Fruit fly (Drosophila melanogaster) whole organism, embryonic: ENCODE results near the gene mRpS31.

ENCODE experiments used
- Atf-2 ChIP-seq: fragments of 200-800 bp; sonication (Bioruptor generic); optimal IDR thresholded peaks from 2 replicates; lab custom pipeline; 2016; ENCODE audit warnings: missing biosample characterization, missing genetic modification characterization
- CG10267 ChIP-seq: fragments of 200-800 bp; sonication (Bioruptor generic); optimal IDR thresholded peaks from 2 replicates; lab custom pipeline; 2018; ENCODE audit warnings: missing biosample characterization, mild to moderate bottlenecking, missing genetic modification characterization, moderate library complexity
- CG10431 ChIP-seq: fragments of 200-800 bp; sonication (Bioruptor generic); optimal IDR thresholded peaks from 3 replicates; lab custom pipeline; 2018; ENCODE audit warnings: missing biosample characterization, mild to moderate bottlenecking, missing genetic modification characterization
- CG10543 ChIP-seq: fragments of 200-800 bp; sonication (Bioruptor generic); optimal IDR thresholded peaks from 3 replicates; lab custom pipeline; 2017; ENCODE audit warnings: missing biosample characterization, mild to moderate bottlenecking, missing genetic modification characterization, moderate library complexity
- CG11456 ChIP-seq: fragments of 200-800 bp; sonication (Bioruptor generic); IDR thresholded peaks from 3 replicates; pipeline ENCODE4 v1.3.6; 2022; ENCODE audit warnings: missing biosample characterization, missing genetic modification characterization
- CG11560 ChIP-seq: fragments of 200-800 bp; sonication (Bioruptor generic); IDR thresholded peaks from 3 replicates; pipeline ENCODE4 v1.3.6; 2022; ENCODE audit warnings: missing biosample characterization, missing genetic modification characterization
- CG12236 ChIP-seq: fragments of 200-800 bp; sonication (Bioruptor generic); optimal IDR thresholded peaks from 2 replicates; lab custom pipeline; 2016; ENCODE audit warnings: missing biosample characterization, missing genetic modification characterization
- CG12299 ChIP-seq: fragments of 200-800 bp; sonication (Bioruptor generic); optimal IDR thresholded peaks from 2 replicates; lab custom pipeline; 2018; ENCODE audit warnings: missing biosample characterization, mild to moderate bottlenecking, missing genetic modification characterization
- CG12942 ChIP-seq: fragments of 200-800 bp; sonication (Bioruptor generic); optimal IDR thresholded peaks from 3 replicates; lab custom pipeline; 2016; ENCODE audit warnings: missing biosample characterization, missing genetic modification characterization
- CG13424 ChIP-seq: fragments of 200-800 bp; sonication (Bioruptor generic); optimal IDR thresholded peaks from 2 replicates; lab custom pipeline; 2019; ENCODE audit warnings: missing biosample characterization, mild to moderate bottlenecking, missing genetic modification characterization, moderate library complexity
- CG14441 ChIP-seq: fragments of 200-800 bp; sonication (Bioruptor generic); IDR thresholded peaks from 2 replicates; pipeline ENCODE4 v1.3.6; 2022; ENCODE audit warnings: missing biosample characterization, missing genetic modification characterization
- CG15011 ChIP-seq: fragments of 200-800 bp; sonication (Bioruptor generic); optimal IDR thresholded peaks from 3 replicates; lab custom pipeline; 2018; ENCODE audit warnings: missing biosample characterization, mild to moderate bottlenecking, missing genetic modification characterization
- CG1602 ChIP-seq: fragments of 200-800 bp; sonication (Bioruptor generic); optimal IDR thresholded peaks from 3 replicates; lab custom pipeline; 2016; ENCODE audit warnings: missing biosample characterization, missing genetic modification characterization
- CG16863 ChIP-seq: fragments of 200-800 bp; sonication (Bioruptor generic); optimal IDR thresholded peaks from 3 replicates; lab custom pipeline; 2016; ENCODE audit warnings: missing biosample characterization, missing genetic modification characterization
- CG17385 ChIP-seq: fragments of 200-800 bp; sonication (Bioruptor generic); optimal IDR thresholded peaks from 3 replicates; lab custom pipeline; 2018; ENCODE audit warnings: missing biosample characterization, mild to moderate bottlenecking, missing genetic modification characterization
- CG18764 ChIP-seq: fragments of 200-800 bp; sonication (Bioruptor generic); optimal IDR thresholded peaks from 3 replicates; lab custom pipeline; 2016; ENCODE audit warnings: missing biosample characterization, missing genetic modification characterization
- CG30431 ChIP-seq: fragments of 200-800 bp; sonication (Bioruptor generic); optimal IDR thresholded peaks from 2 replicates; lab custom pipeline; 2017; ENCODE audit warnings: missing biosample characterization, missing genetic modification characterization
- CG31388 ChIP-seq: fragments of 200-800 bp; sonication (Bioruptor generic); optimal IDR thresholded peaks from 2 replicates; lab custom pipeline; 2016; ENCODE audit warnings: missing biosample characterization, missing genetic modification characterization
- CG3407 ChIP-seq: fragments of 200-800 bp; sonication (Bioruptor generic); optimal IDR thresholded peaks from 2 replicates; lab custom pipeline; 2018; ENCODE audit warnings: missing biosample characterization, mild to moderate bottlenecking, missing genetic modification characterization
- CG34224 ChIP-seq: fragments of 200-800 bp; sonication (Bioruptor generic); IDR thresholded peaks from 3 replicates; pipeline ENCODE4 v1.3.6; 2022; ENCODE audit warnings: missing biosample characterization, missing genetic modification characterization; ENCODE audit not compliant: partially characterized antibody
- CG4617 ChIP-seq: fragments of 200-800 bp; sonication (Bioruptor generic); optimal IDR thresholded peaks from 3 replicates; lab custom pipeline; 2016; ENCODE audit warnings: missing biosample characterization, missing genetic modification characterization, borderline replicate concordance
- CG6254 ChIP-seq: fragments of 200-800 bp; sonication (Bioruptor generic); optimal IDR thresholded peaks from 3 replicates; lab custom pipeline; 2017; ENCODE audit warnings: mild to moderate bottlenecking, missing biosample characterization, missing genetic modification reagents, missing genetic modification characterization
- CG7963 ChIP-seq: fragments of 200-800 bp; sonication (Bioruptor generic); IDR thresholded peaks from 3 replicates; pipeline ENCODE4 v1.3.6; 2022; ENCODE audit warnings: missing biosample characterization, missing genetic modification characterization; ENCODE audit not compliant: partially characterized antibody
- CG8478 ChIP-seq: fragments of >200 bp; optimal IDR thresholded peaks from 2 replicates; lab custom pipeline; 2018
- CG8944 ChIP-seq: fragments of 200-800 bp; sonication (Bioruptor generic); optimal IDR thresholded peaks from 3 replicates; lab custom pipeline; 2016; ENCODE audit warnings: missing biosample characterization, missing genetic modification characterization
- D19A ChIP-seq: fragments of 200-800 bp; optimal IDR thresholded peaks from 3 replicates; lab custom pipeline; 2019; ENCODE audit warnings: missing biosample characterization, mild to moderate bottlenecking, missing genetic modification characterization, moderate library complexity
- Doc3 ChIP-seq: fragments of 200-800 bp; sonication (Bioruptor generic); IDR thresholded peaks from 3 replicates; pipeline ENCODE4 v1.3.6; 2022; ENCODE audit warnings: missing biosample characterization, missing genetic modification characterization; ENCODE audit not compliant: partially characterized antibody
- Eip74EF ChIP-seq, 2 experiments: fragments of 200-800 bp in 1 of 2; fragments of >200 bp in 1 of 2; sonication (Bioruptor generic) in 1 of 2; optimal IDR thresholded peaks; 2 replicates each; lab custom pipeline; 2017 to 2019; ENCODE audit warnings: missing biosample characterization in 2 of 2, missing genetic modification characterization in 2 of 2, mild to moderate bottlenecking in 1 of 2, moderate library complexity in 1 of 2
- Fer1 ChIP-seq: fragments of 200-800 bp; sonication (Bioruptor generic); optimal IDR thresholded peaks from 2 replicates; lab custom pipeline; 2017; ENCODE audit warnings: missing biosample characterization, mild to moderate bottlenecking, missing genetic modification characterization
- HLH4C ChIP-seq: fragments of 200-800 bp; sonication (Bioruptor generic); IDR thresholded peaks from 3 replicates; pipeline ENCODE4 v1.3.6; 2022; ENCODE audit warnings: missing biosample characterization, missing genetic modification characterization; ENCODE audit not compliant: partially characterized antibody
- HmgD ChIP-seq: fragments of 200-800 bp; sonication (Bioruptor generic); optimal IDR thresholded peaks from 3 replicates; lab custom pipeline; 2016; ENCODE audit warnings: missing biosample characterization, missing genetic modification characterization
- Lhr ChIP-seq: fragments of 200-800 bp; sonication (Bioruptor generic); optimal IDR thresholded peaks from 3 replicates; lab custom pipeline; 2017; ENCODE audit warnings: mild to moderate bottlenecking, missing biosample characterization, missing genetic modification reagents, missing genetic modification characterization
- Oli ChIP-seq: fragments of 200-800 bp; sonication (Bioruptor generic); optimal IDR thresholded peaks from 2 replicates; lab custom pipeline; 2018; ENCODE audit warnings: missing biosample characterization, mild to moderate bottlenecking, missing genetic modification characterization, moderate library complexity
- Pdp1 ChIP-seq, 2 experiments: fragments of 200-800 bp; sonication (Bioruptor generic); optimal IDR thresholded peaks; 3 replicates each; lab custom pipeline; 2016; ENCODE audit warnings: missing biosample characterization in 2 of 2, missing genetic modification characterization in 2 of 2, mild to moderate bottlenecking in 1 of 2, moderate library complexity in 1 of 2
- Side ChIP-seq: fragments of 200-800 bp; sonication (Bioruptor generic); optimal IDR thresholded peaks from 2 replicates; lab custom pipeline; 2016; ENCODE audit warnings: missing biosample characterization, missing genetic modification characterization
- Sin3A ChIP-seq: fragments of >200 bp; optimal IDR thresholded peaks from 2 replicates; lab custom pipeline; 2018
- TFAM ChIP-seq: fragments of 200-800 bp; sonication (Bioruptor generic); optimal IDR thresholded peaks from 2 replicates; lab custom pipeline; 2017; ENCODE audit warnings: missing biosample characterization, missing genetic modification characterization, inconsistent platforms
- ase ChIP-seq: fragments of 200-800 bp; sonication (Bioruptor generic); IDR thresholded peaks from 3 replicates; pipeline ENCODE4 v1.3.6; 2022; ENCODE audit warnings: missing biosample characterization, missing genetic modification characterization
- btn ChIP-seq: fragments of 200-800 bp; sonication (Bioruptor generic); optimal IDR thresholded peaks from 2 replicates; lab custom pipeline; 2016; ENCODE audit warnings: missing biosample characterization, missing genetic modification characterization
- cato ChIP-seq: fragments of 200-800 bp; sonication (Bioruptor generic); optimal IDR thresholded peaks from 2 replicates; lab custom pipeline; 2016; ENCODE audit warnings: missing biosample characterization, missing genetic modification characterization, borderline replicate concordance
- croc ChIP-seq: fragments of 200-800 bp; sonication (Bioruptor generic); conservative IDR thresholded peaks from 3 replicates; pipeline ENCODE4 v1.3.6; 2022; ENCODE audit warnings: missing biosample characterization, missing genetic modification characterization
- en ChIP-seq: fragments of 200-800 bp; sonication (Bioruptor generic); optimal IDR thresholded peaks from 2 replicates; lab custom pipeline; 2016; ENCODE audit warnings: missing biosample characterization, missing genetic modification characterization
- grau ChIP-seq: fragments of 200-800 bp; optimal IDR thresholded peaks from 3 replicates; lab custom pipeline; 2019; ENCODE audit warnings: missing biosample characterization, mild to moderate bottlenecking, missing genetic modification characterization, moderate library complexity
- jigr1 ChIP-seq: fragments of 200-800 bp; sonication (Bioruptor generic); IDR thresholded peaks from 3 replicates; pipeline ENCODE4 v1.3.6; 2022; ENCODE audit warnings: missing biosample characterization, missing genetic modification characterization
- jumu ChIP-seq: fragments of 200-800 bp; sonication (Bioruptor generic); optimal IDR thresholded peaks from 3 replicates; lab custom pipeline; 2016; ENCODE audit warnings: missing biosample characterization, missing genetic modification characterization
- mam ChIP-seq: fragments of 200-800 bp; sonication (Bioruptor generic); optimal IDR thresholded peaks from 3 replicates; lab custom pipeline; 2016; ENCODE audit warnings: missing biosample characterization, missing genetic modification characterization
- pan ChIP-seq, 4 experiments: fragments of >200 bp in 3 of 4; fragments of 200-800 bp in 1 of 4; sonication (Bioruptor generic) in 1 of 4; optimal IDR thresholded peaks in 3 of 4; IDR thresholded peaks in 1 of 4; 2 replicates each; pipeline versions ENCODE4 v1.3.6 to Lab custom; 2017 to 2022; ENCODE audit warnings: missing biosample characterization in 2 of 4, missing genetic modification characterization in 2 of 4, mixed read lengths in 1 of 4
- salm ChIP-seq: fragments of 200-800 bp; sonication (Bioruptor generic); optimal IDR thresholded peaks from 2 replicates; lab custom pipeline; 2018; ENCODE audit warnings: missing biosample characterization, mild to moderate bottlenecking, missing genetic modification characterization
- unc-4 ChIP-seq: fragments of 200-800 bp; sonication (Bioruptor generic); IDR thresholded peaks from 2 replicates; pipeline ENCODE4 v1.3.6; 2022; ENCODE audit warnings: missing biosample characterization, missing genetic modification characterization; ENCODE audit not compliant: partially characterized antibody

The mRpS31 gene

dm6 chr3L:16043045-16043781 is 38.2 kb downstream of the mRpS31 start (continued):
- no peak for TF ChIP-seq CG7963 (GFP tag; lab: Robert Waterston, UW)
- no peak for TF ChIP-seq btn (GFP tag; lab: Kevin White, UChicago)
- peak; percentile 48 for TF ChIP-seq CG3407
- no peak for TF ChIP-seq CG12236 (GFP tag; lab: Kevin White, UChicago)
- no peak for TF ChIP-seq TFAM (GFP tag; lab: Kevin White, UChicago)
- no peak for TF ChIP-seq en (GFP tag; lab: Kevin White, UChicago)
- no peak for TF ChIP-seq CG8944 (GFP tag; lab: Kevin White, UChicago)
- TF ChIP-seq CG30431, result peak; percentile 27
- peak; percentile 21 for TF ChIP-seq salm (tag; lab: Kevin White, UChicago)
- TF ChIP-seq CG1602 (GFP tag; lab: Kevin White, UChicago), result peak; percentile 6
- peak; percentile 69 for TF ChIP-seq Oli (tag; lab: Kevin White, UChicago)
- TF ChIP-seq CG17385, result peak; percentile 79
- TF ChIP-seq CG18764 (GFP tag; lab: Kevin White, UChicago), result no peak
- TF ChIP-seq CG6254 (GFP tag; lab: Kevin White, UChicago), result peak; percentile 37
- no peak for TF ChIP-seq Doc3 (GFP tag; lab: Robert Waterston, UW)
- no peak for TF ChIP-seq Side (GFP tag; lab: Kevin White, UChicago)
- peak; percentile 60 for TF ChIP-seq grau (tag; lab: Kevin White, UChicago)
- no peak for TF ChIP-seq Pdp1 (GFP tag; optimal IDR thresholded peaks at IDR 0.05; lab: Kevin White, UChicago)
- TF ChIP-seq CG10267 (tag; lab: Kevin White, UChicago), result peak; percentile 72
- no peak; the same call in 2 of the 3 replicates for TF ChIP-seq croc (GFP tag; lab: Robert Waterston, UW)
- TF ChIP-seq CG12942 (GFP tag; lab: Kevin White, UChicago), result no peak
- TF ChIP-seq CG34224 (GFP tag; lab: Robert Waterston, UW), result no peak; the same call in 2 of the 3 replicates
- TF ChIP-seq unc-4 (GFP tag; lab: Robert Waterston, UW), result no peak
- no peak for TF ChIP-seq Lhr
- no peak for TF ChIP-seq CG10543 (GFP tag; lab: Kevin White, UChicago)
- peak; percentile 69 for TF ChIP-seq CG13424 (tag; lab: Kevin White, UChicago)
- TF ChIP-seq cato, result no peak
- no peak for TF ChIP-seq CG14441
- 0 out of 3 replicates have a peak, but pooled peaks have one; percentile 43 for TF ChIP-seq CG11456 (GFP tag; lab: Robert Waterston, UW)
- no peak for TF ChIP-seq CG8478 (lab: Kevin White, UChicago)
- no peak for TF ChIP-seq pan (optimal IDR thresholded peaks at IDR 0.05; lab: Kevin White, UChicago)
- peak in 1 of 2 experiments; percentile 31 for TF ChIP-seq pan (GFP tag; optimal IDR thresholded peaks at IDR 0.05 in 1 of 2, IDR thresholded peaks at IDR 0.05 in 1 of 2)
- no peak for TF ChIP-seq CG16863
- no peak for TF ChIP-seq Sin3A (lab: Kevin White, UChicago)
- TF ChIP-seq jigr1 (GFP tag; lab: Robert Waterston, UW), result no peak
- no peak for TF ChIP-seq Eip74EF (GFP tag; optimal IDR thresholded peaks at IDR 0.05; lab: Kevin White, UChicago)
- TF ChIP-seq jumu (GFP tag; lab: Kevin White, UChicago), result no peak
- no peak for TF ChIP-seq HLH4C (GFP tag; lab: Robert Waterston, UW)
- no peak for TF ChIP-seq CG11560 (tag; lab: Robert Waterston, UW)
- TF ChIP-seq mam (GFP tag; lab: Kevin White, UChicago), result no peak
- no peak for TF ChIP-seq CG31388 (GFP tag; lab: Kevin White, UChicago)
- TF ChIP-seq Atf-2 (GFP tag; lab: Kevin White, UChicago), result no peak
- no peak for TF ChIP-seq CG4617 (GFP tag; lab: Kevin White, UChicago)
- no peak for TF ChIP-seq CG10431 (GFP tag; lab: Kevin White, UChicago)
- peak; percentile 7 for TF ChIP-seq CG12299 (tag; lab: Kevin White, UChicago)
- TF ChIP-seq D19A (tag; lab: Kevin White, UChicago), result peak; percentile 72
- TF ChIP-seq HmgD (GFP tag; lab: Kevin White, UChicago), result no peak
- no peak for TF ChIP-seq CG15011 (GFP tag; lab: Kevin White, UChicago)
- TF ChIP-seq Fer1 (GFP tag; lab: Kevin White, UChicago), result no peak
- TF ChIP-seq ase, result no peak
